Worm (Caenorhabditis elegans) whole organism, L4/young adult: ENCODE results near the gene T22E5.6.

Source experiments
- W03F9.2 ChIP-seq: fragments of 150-350 bp; optimal IDR thresholded peaks from 2 replicates; lab custom pipeline; 2014; ENCODE audit warnings: missing biosample characterization, missing genetic modification characterization
- dao-5 ChIP-seq: sonication (generic microtip); optimal IDR thresholded peaks from 2 replicates; lab custom pipeline; 2016; ENCODE audit warnings: missing genotype, missing genetic modification characterization, moderate library complexity, missing compliant biosample characterization
- him-1 ChIP-seq: sonication (generic microtip); optimal IDR thresholded peaks from 2 replicates; lab custom pipeline; 2016; ENCODE audit warnings: missing genotype, missing genetic modification reagents, missing genetic modification characterization, missing compliant biosample characterization

Gene T22E5.6

ce11 chrX:6416357-6417087, at the start of gene T22E5.6:
T22E5.6 (minus strand) TSS chrX:6416407.
- no peak for TF ChIP-seq him-1 (tag; lab: Kevin White, UChicago)
- TF ChIP-seq dao-5 (tag; lab: Kevin White, UChicago), result no peak
- TF ChIP-seq W03F9.2 (tag; lab: Kevin White, UChicago), result no peak

ce11 chrX:6462995-6463462, 46.8 kb upstream of the T22E5.6 start, which contains the start of gene C15B12.2:
C15B12.2 (plus strand) TSS chrX:6463412.
- TF ChIP-seq him-1 (tag; lab: Kevin White, UChicago), result no peak
- TF ChIP-seq W03F9.2 (tag; lab: Kevin White, UChicago), result no peak
- TF ChIP-seq dao-5 (tag; lab: Kevin White, UChicago), result no peak

- no peak for TF ChIP-seq him-1 (tag; lab: Kevin White, UChicago)
- no peak for TF ChIP-seq dao-5 (tag; lab: Kevin White, UChicago)
- no peak for TF ChIP-seq W03F9.2 (tag; lab: Kevin White, UChicago)
Observed at ce11 chrX:6462479-6462878, 46.3 kb upstream of the T22E5.6 start.

ce11 chrX:6461729-6462128, 45.5 kb upstream of the T22E5.6 start, which contains the start of gene K04E7.1:
K04E7.1 (plus strand) TSS chrX:6462029.
- TF ChIP-seq him-1 (tag; lab: Kevin White, UChicago), result no peak

ce11 chrX:6460123-6460522, 43.9 kb upstream of the T22E5.6 start:
- no peak for TF ChIP-seq dao-5 (tag; lab: Kevin White, UChicago)
- no peak for TF ChIP-seq W03F9.2 (tag; lab: Kevin White, UChicago)
- TF ChIP-seq him-1 (tag; lab: Kevin White, UChicago), result no peak

- TF ChIP-seq W03F9.2 (tag; lab: Kevin White, UChicago), result no peak
- no peak for TF ChIP-seq him-1 (tag; lab: Kevin White, UChicago)
- TF ChIP-seq dao-5 (tag; lab: Kevin White, UChicago), result no peak
Observed at ce11 chrX:6458467-6458866, 42.3 kb upstream of the T22E5.6 start.

ce11 chrX:6458001-6458400, 41.8 kb upstream of the T22E5.6 start:
- TF ChIP-seq W03F9.2 (tag; lab: Kevin White, UChicago), result no peak
- no peak for TF ChIP-seq dao-5 (tag; lab: Kevin White, UChicago)
- no peak for TF ChIP-seq him-1 (tag; lab: Kevin White, UChicago)

ce11 chrX:6456567-6456966, 40.4 kb upstream of the T22E5.6 start, which contains the start of gene pept-1:
pept-1 (plus strand) TSS chrX:6456872.
- no peak for TF ChIP-seq dao-5 (tag; lab: Kevin White, UChicago)
- no peak for TF ChIP-seq him-1 (tag; lab: Kevin White, UChicago)
- no peak for TF ChIP-seq W03F9.2 (tag; lab: Kevin White, UChicago)

ce11 chrX:6455157-6455556, 39.0 kb upstream of the T22E5.6 start, which contains the start of gene nas-33:
nas-33 (minus strand) TSS chrX:6455257.
- TF ChIP-seq W03F9.2 (tag; lab: Kevin White, UChicago) (no peak), dao-5 (tag; lab: Kevin White, UChicago) (no peak), him-1 (tag; lab: Kevin White, UChicago) (no peak)

- TF ChIP-seq dao-5 (tag; lab: Kevin White, UChicago), result no peak
- no peak for TF ChIP-seq him-1 (tag; lab: Kevin White, UChicago)
- no peak for TF ChIP-seq W03F9.2 (tag; lab: Kevin White, UChicago)
Observed at ce11 chrX:6450839-6451491, 34.8 kb upstream of the T22E5.6 start, which contains the start of the genes grl-6 and K10C2.6. grl-6 (minus strand) TSS chrX:6450939. K10C2.6 (plus strand) TSS chrX:6451441.

- TF ChIP-seq him-1 (tag; lab: Kevin White, UChicago), result no peak
- no peak for TF ChIP-seq W03F9.2 (tag; lab: Kevin White, UChicago)
- no peak for TF ChIP-seq dao-5 (tag; lab: Kevin White, UChicago)
Observed at ce11 chrX:6448866-6449400, 32.7 kb upstream of the T22E5.6 start, which contains the start of gene fah-1. fah-1 (minus strand) TSS chrX:6448916.

ce11 chrX:6446564-6446963, 30.4 kb upstream of the T22E5.6 start, which contains the start of gene asp-14:
asp-14 (minus strand) TSS chrX:6446664.
- TF ChIP-seq him-1 (tag; lab: Kevin White, UChicago) (no peak), dao-5 (tag; lab: Kevin White, UChicago) (no peak), W03F9.2 (tag; lab: Kevin White, UChicago) (no peak)

- no peak for TF ChIP-seq dao-5 (tag; lab: Kevin White, UChicago)
- no peak for TF ChIP-seq W03F9.2 (tag; lab: Kevin White, UChicago)
- no peak for TF ChIP-seq him-1 (tag; lab: Kevin White, UChicago)
Observed at ce11 chrX:6445239-6445638, 29.0 kb upstream of the T22E5.6 start.
